Fruit fly (Drosophila melanogaster) whole organism, embryonic: ENCODE data around the gene CG42571.

Experiments
- Ada2b ChIP-seq: fragments of 200-800 bp; sonication (Bioruptor generic); IDR thresholded peaks from 2 replicates; pipeline ENCODE4 v1.3.6; 2022; ENCODE audit warnings: missing biosample characterization, missing genetic modification characterization
- Awh ChIP-seq: fragments of 200-800 bp; sonication (Bioruptor generic); IDR thresholded peaks from 2 replicates; pipeline ENCODE4, ENCODE4 v1.3.6; 2022; ENCODE audit warnings: missing biosample characterization, missing genetic modification characterization
- Blimp-1 ChIP-seq: fragments of 200-800 bp; sonication (Bioruptor generic); optimal IDR thresholded peaks from 3 replicates; lab custom pipeline; 2018; ENCODE audit warnings: missing biosample characterization, missing genetic modification characterization, mild to moderate bottlenecking, moderate library complexity, missing genetic modification reagents
- CG11504 ChIP-seq: fragments of 200-800 bp; sonication (Bioruptor generic); optimal IDR thresholded peaks from 3 replicates; lab custom pipeline; 2019; ENCODE audit warnings: missing biosample characterization, mild to moderate bottlenecking, missing genetic modification characterization, moderate library complexity
- CG11695 ChIP-seq: fragments of 200-800 bp; sonication (Bioruptor generic); IDR thresholded peaks from 3 replicates; pipeline ENCODE4 v1.3.6; 2022; ENCODE audit warnings: missing biosample characterization, missing genetic modification characterization
- CG12219 ChIP-seq: fragments of 200-800 bp; sonication (Bioruptor generic); optimal IDR thresholded peaks from 3 replicates; lab custom pipeline; 2018; ENCODE audit warnings: missing biosample characterization, mild to moderate bottlenecking, missing genetic modification characterization
- CG14050 ChIP-seq: fragments of 200-800 bp; sonication (Bioruptor generic); IDR thresholded peaks from 3 replicates; pipeline ENCODE4 v1.3.6; 2022; ENCODE audit warnings: missing biosample characterization, missing genetic modification characterization
- CG15479 ChIP-seq: fragments of 200-800 bp; sonication (Bioruptor generic); optimal IDR thresholded peaks from 3 replicates; lab custom pipeline; 2019; ENCODE audit warnings: missing biosample characterization, mild to moderate bottlenecking, missing genetic modification characterization, moderate library complexity
- CG15696 ChIP-seq: fragments of 200-800 bp; sonication (Bioruptor generic); optimal IDR thresholded peaks from 2 replicates; lab custom pipeline; 2019; ENCODE audit warnings: missing biosample characterization, mild to moderate bottlenecking, missing genetic modification characterization, moderate library complexity
- CG1603 ChIP-seq: fragments of 200-800 bp; sonication (Bioruptor generic); optimal IDR thresholded peaks from 2 replicates; lab custom pipeline; 2019; ENCODE audit warnings: missing biosample characterization, mild to moderate bottlenecking, missing genetic modification characterization, moderate library complexity
- CG18619 ChIP-seq: fragments of 200-800 bp; sonication (Bioruptor generic); optimal IDR thresholded peaks from 3 replicates; lab custom pipeline; 2017; ENCODE audit warnings: missing biosample characterization, mild to moderate bottlenecking, missing genetic modification characterization
- CG2199 ChIP-seq: fragments of 200-800 bp; sonication (Bioruptor generic); IDR thresholded peaks from 3 replicates; pipeline ENCODE4 v1.3.6; 2022; ENCODE audit warnings: missing biosample characterization, missing genetic modification characterization
- CG34422 ChIP-seq: fragments of 200-800 bp; sonication (Bioruptor generic); IDR thresholded peaks from 3 replicates; pipeline ENCODE4 v1.3.6; 2022; ENCODE audit warnings: missing biosample characterization, missing genetic modification characterization
- CG4360 ChIP-seq: fragments of 200-800 bp; sonication (Bioruptor generic); IDR thresholded peaks from 2 replicates; pipeline ENCODE4 v1.3.6; 2022; ENCODE audit warnings: missing biosample characterization, missing genetic modification characterization
- CG4707 ChIP-seq: fragments of 200-800 bp; sonication (Bioruptor generic); optimal IDR thresholded peaks from 2 replicates; lab custom pipeline; 2018; ENCODE audit warnings: missing biosample characterization, mild to moderate bottlenecking, missing genetic modification characterization, moderate library complexity
- CG5245 ChIP-seq: fragments of 200-800 bp; sonication (Bioruptor generic); optimal IDR thresholded peaks from 3 replicates; lab custom pipeline; 2016; ENCODE audit warnings: missing biosample characterization, missing genetic modification characterization
- CG6683 ChIP-seq: fragments of 200-800 bp; sonication (Bioruptor generic); optimal IDR thresholded peaks from 2 replicates; lab custom pipeline; 2017; ENCODE audit warnings: missing biosample characterization, mild to moderate bottlenecking, missing genetic modification characterization, missing genetic modification reagents
- CG8478 ChIP-seq: fragments of >200 bp; optimal IDR thresholded peaks from 2 replicates; lab custom pipeline; 2018
- D19A ChIP-seq: fragments of 200-800 bp; optimal IDR thresholded peaks from 3 replicates; lab custom pipeline; 2019; ENCODE audit warnings: missing biosample characterization, mild to moderate bottlenecking, missing genetic modification characterization, moderate library complexity
- Dfd ChIP-seq, 2 experiments: fragments of >200 bp; optimal IDR thresholded peaks; 2 replicates each; lab custom pipeline; 2017; ENCODE audit warnings: missing biosample characterization in 2 of 2, missing genetic modification characterization in 2 of 2
- E2f1 ChIP-seq: fragments of 200-800 bp; sonication (Bioruptor generic); IDR thresholded peaks from 2 replicates; pipeline ENCODE4 v1.3.6; 2022; ENCODE audit warnings: missing biosample characterization, missing genetic modification characterization
- Hr3 ChIP-seq: fragments of 200-800 bp; sonication (Bioruptor generic); optimal IDR thresholded peaks from 3 replicates; lab custom pipeline; 2016; ENCODE audit warnings: missing biosample characterization, missing genetic modification characterization
- Hr51 ChIP-seq, 2 experiments: fragments of 200-800 bp; sonication (Bioruptor generic); optimal IDR thresholded peaks; 2 replicates in 1 of 2; 3 replicates in 1 of 2; lab custom pipeline; 2016 to 2018; ENCODE audit warnings: missing biosample characterization in 2 of 2, missing genetic modification characterization in 2 of 2, mild to moderate bottlenecking in 1 of 2, moderate library complexity in 1 of 2
- Jarid2 ChIP-seq: fragments of 200-800 bp; sonication (Bioruptor generic); optimal IDR thresholded peaks from 3 replicates; lab custom pipeline; 2017; ENCODE audit warnings: mild to moderate bottlenecking, missing biosample characterization, missing genetic modification reagents, missing genetic modification characterization
- Kr ChIP-seq: fragments of 200-800 bp; sonication (Bioruptor generic); optimal IDR thresholded peaks from 2 replicates; lab custom pipeline; 2017; ENCODE audit warnings: missing biosample characterization, mild to moderate bottlenecking, missing genetic modification characterization
- Neu2 ChIP-seq: fragments of 200-800 bp; sonication (Bioruptor generic); optimal IDR thresholded peaks from 3 replicates; lab custom pipeline; 2016; ENCODE audit warnings: missing biosample characterization, missing genetic modification characterization, borderline replicate concordance
- Optix ChIP-seq: fragments of 200-800 bp; sonication (Bioruptor generic); IDR thresholded peaks from 3 replicates; pipeline ENCODE4 v1.3.6; 2022; ENCODE audit warnings: missing biosample characterization, missing genetic modification characterization
- Side ChIP-seq: fragments of 200-800 bp; sonication (Bioruptor generic); optimal IDR thresholded peaks from 2 replicates; lab custom pipeline; 2016; ENCODE audit warnings: missing biosample characterization, missing genetic modification characterization
- TFAM ChIP-seq: fragments of 200-800 bp; sonication (Bioruptor generic); optimal IDR thresholded peaks from 2 replicates; lab custom pipeline; 2017; ENCODE audit warnings: missing biosample characterization, missing genetic modification characterization, inconsistent platforms
- Usf ChIP-seq: fragments of 200-800 bp; sonication (Bioruptor generic); optimal IDR thresholded peaks from 2 replicates; lab custom pipeline; 2017; ENCODE audit warnings: missing genotype, missing biosample characterization, missing genetic modification characterization
- ap ChIP-seq: fragments of 200-800 bp; sonication (Bioruptor generic); IDR thresholded peaks from 2 replicates; pipeline ENCODE4 v1.3.6; 2022; ENCODE audit warnings: missing biosample characterization, missing genetic modification characterization
- cas ChIP-seq: fragments of 200-800 bp; sonication (Bioruptor generic); IDR thresholded peaks from 2 replicates; pipeline ENCODE4 v1.3.6; 2022; ENCODE audit warnings: missing biosample characterization, missing genetic modification characterization
- crol ChIP-seq: fragments of 200-800 bp; sonication (Bioruptor generic); IDR thresholded peaks from 2 replicates; pipeline ENCODE4 v1.3.6; 2022; ENCODE audit warnings: missing biosample characterization, missing genetic modification characterization
- dysf ChIP-seq: fragments of 200-800 bp; sonication (Bioruptor generic); IDR thresholded peaks from 3 replicates; pipeline ENCODE4 v1.3.6; 2022; ENCODE audit warnings: missing biosample characterization, missing genetic modification characterization
- eve ChIP-seq, 2 experiments: fragments of >200 bp; optimal IDR thresholded peaks; 2 replicates each; lab custom pipeline; 2017; ENCODE audit warnings: missing biosample characterization in 2 of 2, missing genetic modification characterization in 2 of 2
- fd96Cb ChIP-seq: fragments of 200-800 bp; sonication (Bioruptor generic); optimal IDR thresholded peaks from 2 replicates; lab custom pipeline; 2018; ENCODE audit warnings: missing biosample characterization, mild to moderate bottlenecking, missing genetic modification characterization, moderate library complexity
- fru ChIP-seq: fragments of >200 bp; optimal IDR thresholded peaks from 2 replicates; lab custom pipeline; 2017
- gcm ChIP-seq: fragments of 200-800 bp; sonication (Bioruptor generic); optimal IDR thresholded peaks from 2 replicates; lab custom pipeline; 2019; ENCODE audit warnings: missing biosample characterization, mild to moderate bottlenecking, missing genetic modification characterization, moderate library complexity
- grau ChIP-seq: fragments of 200-800 bp; optimal IDR thresholded peaks from 3 replicates; lab custom pipeline; 2019; ENCODE audit warnings: missing biosample characterization, mild to moderate bottlenecking, missing genetic modification characterization, moderate library complexity
- gsb-n ChIP-seq: fragments of 200-800 bp; sonication (Bioruptor generic); optimal IDR thresholded peaks from 3 replicates; lab custom pipeline; 2018; ENCODE audit warnings: missing biosample characterization, mild to moderate bottlenecking, missing genetic modification characterization
- ham ChIP-seq: fragments of 200-800 bp; sonication (Bioruptor generic); IDR thresholded peaks from 2 replicates; pipeline ENCODE4 v1.3.6; 2022; ENCODE audit warnings: missing biosample characterization, missing genetic modification characterization
- hkb ChIP-seq, 2 experiments: fragments of 200-800 bp in 1 of 2; fragments of >200 bp in 1 of 2; sonication (Bioruptor generic) in 1 of 2; IDR thresholded peaks in 1 of 2; optimal IDR thresholded peaks in 1 of 2; 2 replicates each; pipeline versions ENCODE4 v1.3.6 to Lab custom; 2017 to 2022; ENCODE audit warnings: missing biosample characterization in 1 of 2, missing genetic modification characterization in 1 of 2
- ro ChIP-seq: fragments of 200-800 bp; sonication (Bioruptor generic); IDR thresholded peaks from 2 replicates; pipeline ENCODE4 v1.3.6; 2022; ENCODE audit warnings: missing biosample characterization, missing genetic modification characterization
- schlank ChIP-seq: fragments of 200-800 bp; sonication (Bioruptor generic); optimal IDR thresholded peaks from 2 replicates; lab custom pipeline; 2018; ENCODE audit warnings: missing biosample characterization, mild to moderate bottlenecking, missing genetic modification characterization
- sens ChIP-seq: fragments of 200-800 bp; sonication (Bioruptor generic); peaks from one replicate; lab custom pipeline; 2016; ENCODE audit warnings: missing biosample characterization, missing genetic modification characterization
- sisA ChIP-seq: fragments of 200-800 bp; sonication (Bioruptor generic); IDR thresholded peaks from 2 replicates; pipeline ENCODE4 v1.3.6; 2022; ENCODE audit warnings: missing biosample characterization, missing genetic modification characterization
- sqz ChIP-seq: fragments of 200-800 bp; sonication (Bioruptor generic); optimal IDR thresholded peaks from 3 replicates; lab custom pipeline; 2018; ENCODE audit warnings: missing biosample characterization, mild to moderate bottlenecking, missing genetic modification characterization
- twi ChIP-seq: fragments of 200-800 bp; optimal IDR thresholded peaks from 2 replicates; lab custom pipeline; 2019; ENCODE audit warnings: missing biosample characterization, mild to moderate bottlenecking, missing genetic modification characterization, moderate library complexity
- vvl ChIP-seq: fragments of 200-800 bp; sonication (Bioruptor generic); IDR thresholded peaks from 2 replicates; pipeline ENCODE4 v1.3.6; 2022; ENCODE audit warnings: missing biosample characterization, missing genetic modification characterization

CG42571 gene

DNA sequence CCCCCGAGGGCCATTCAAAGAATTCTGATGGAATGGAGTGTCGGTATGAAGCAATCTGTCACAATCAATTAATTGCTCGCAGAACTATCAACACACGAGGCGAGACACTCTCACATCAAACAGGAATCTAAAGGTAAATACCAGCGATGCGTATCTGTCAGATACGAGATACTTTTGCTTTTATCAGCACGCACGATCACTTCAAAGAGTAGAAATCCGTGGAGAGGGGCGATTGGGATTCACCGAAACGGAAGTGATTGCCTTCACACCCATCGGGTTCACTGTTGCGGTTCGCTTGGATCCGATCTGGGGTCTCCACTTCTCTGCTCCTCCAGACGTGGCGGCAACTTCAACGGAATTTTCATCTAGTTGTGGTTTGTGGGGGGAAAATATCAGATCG lies 38.9 kb downstream of the CG42571 start (continued):
- TF ChIP-seq CG2199 (GFP tag; lab: Robert Waterston, UW): 0 out of 3 replicates have a peak, but pooled peaks have one; percentile 53
- TF ChIP-seq D19A (tag; lab: Kevin White, UChicago): no peak
- peak; percentile 2 for TF ChIP-seq hkb (optimal IDR thresholded peaks at IDR 0.05; lab: Kevin White, UChicago)
- no peak for TF ChIP-seq hkb (GFP tag; IDR thresholded peaks at IDR 0.05; lab: Robert Waterston, UW)
- TF ChIP-seq Neu2 (GFP tag; lab: Kevin White, UChicago): no peak
- peak; percentile 4 for TF ChIP-seq CG1603 (tag; lab: Kevin White, UChicago)
- TF ChIP-seq, all 482 proteins: peak for 10

DNA sequence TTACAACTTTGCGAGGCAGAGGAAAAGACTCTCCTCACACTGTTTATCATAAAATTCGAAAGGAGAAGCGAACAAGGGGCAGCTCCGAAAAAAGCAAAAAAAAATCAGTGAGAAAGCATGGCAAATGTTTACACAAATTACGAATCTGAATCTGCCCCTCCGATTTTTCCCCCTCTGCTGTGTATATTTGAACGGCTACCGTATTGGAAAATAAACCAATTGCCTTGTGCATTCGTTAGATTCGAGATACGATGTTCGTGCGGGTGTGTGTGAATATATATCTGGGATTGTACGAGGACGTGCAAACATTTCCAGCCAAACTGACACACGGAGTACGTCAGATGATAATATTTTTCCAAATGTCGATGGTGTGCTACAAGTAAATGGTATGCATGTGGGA lies 41.6 kb downstream of the CG42571 start:
- TF ChIP-seq sens (GFP tag; lab: Kevin White, UChicago) (peak; percentile 68), dysf (GFP tag; lab: Robert Waterston, UW) (no peak), eve (GFP tag; optimal IDR thresholded peaks at IDR 0.05; lab: Kevin White, UChicago) (peak in 1 of 2 experiments; percentile 20), sisA (no peak), Hr3 (GFP tag; lab: Kevin White, UChicago) (no peak), CG2199 (GFP tag; lab: Robert Waterston, UW) (peak; percentile 44; the same call in 1 of the 3 replicates), CG15479 (GFP tag; lab: Kevin White, UChicago) (peak; percentile 24), Usf (GFP tag; lab: Kevin White, UChicago) (no peak), twi (peak; percentile 57), CG15696 (peak; percentile 4), crol (GFP tag; lab: Robert Waterston, UW) (0 out of 2 replicates have a peak, but pooled peaks have one; percentile 27)

DNA sequence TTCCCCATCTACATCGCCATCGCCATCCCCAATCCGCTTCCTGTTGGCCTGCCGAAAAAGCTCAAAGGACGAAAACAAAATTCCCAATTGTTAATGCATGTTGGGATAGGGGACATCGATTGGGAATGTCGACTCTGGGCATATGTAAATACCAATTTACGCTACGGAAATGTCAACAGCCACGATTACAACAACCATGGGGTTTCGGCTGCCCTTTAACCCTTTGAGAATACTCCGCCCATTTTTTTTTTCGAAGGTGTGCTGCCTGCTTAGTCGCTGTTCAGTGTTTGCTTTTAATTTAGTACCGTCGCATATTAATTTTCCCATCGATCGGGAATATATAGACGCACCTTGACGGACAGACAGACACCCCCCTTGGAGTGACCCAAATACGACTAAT lies 42.4 kb downstream of the CG42571 start:
- no peak for TF ChIP-seq fd96Cb
- TF ChIP-seq Ada2b (GFP tag; lab: Robert Waterston, UW): no peak
- no peak for TF ChIP-seq Blimp-1 (GFP tag; lab: Kevin White, UChicago)
- TF ChIP-seq ro (GFP tag; lab: Robert Waterston, UW): no peak
- TF ChIP-seq schlank: no peak
- no peak for TF ChIP-seq CG5245 (GFP tag; lab: Kevin White, UChicago)
- TF ChIP-seq ham (GFP tag; lab: Robert Waterston, UW): no peak
- no peak for TF ChIP-seq CG11504 (tag; lab: Kevin White, UChicago)
- TF ChIP-seq sqz: peak; percentile 20
- TF ChIP-seq CG34422 (GFP tag; lab: Robert Waterston, UW): no peak
- TF ChIP-seq Awh: 0 out of 2 replicates have a peak, but pooled peaks have one; percentile 24
- TF ChIP-seq vvl: 0 out of 2 replicates have a peak, but pooled peaks have one; percentile 26
- no peak for TF ChIP-seq Hr51 (GFP tag; optimal IDR thresholded peaks at IDR 0.05; lab: Kevin White, UChicago)
- no peak for TF ChIP-seq CG4707 (GFP tag; lab: Kevin White, UChicago)
- no peak for TF ChIP-seq cas
- TF ChIP-seq TFAM: no peak
- TF ChIP-seq CG18619 (GFP tag; lab: Kevin White, UChicago): no peak
- no peak for TF ChIP-seq CG6683 (GFP tag; lab: Kevin White, UChicago)
- peak; percentile 82 for TF ChIP-seq Kr (GFP tag; lab: Kevin White, UChicago)
- no peak for TF ChIP-seq E2f1 (GFP tag; lab: Robert Waterston, UW)
- no peak for TF ChIP-seq grau (tag; lab: Kevin White, UChicago)
- no peak for TF ChIP-seq Dfd (GFP tag; optimal IDR thresholded peaks at IDR 0.05; lab: Kevin White, UChicago)
- no peak for TF ChIP-seq CG12219
- no peak for TF ChIP-seq ap (GFP tag; lab: Robert Waterston, UW)
- TF ChIP-seq Side: no peak
- TF ChIP-seq fru (lab: Kevin White, UChicago): no peak
- TF ChIP-seq Jarid2 (GFP tag; lab: Kevin White, UChicago): no peak
- TF ChIP-seq CG8478 (lab: Kevin White, UChicago): no peak
- no peak for TF ChIP-seq CG11695 (GFP tag; lab: Robert Waterston, UW)
- peak; percentile 74 for TF ChIP-seq CG4360 (GFP tag; lab: Robert Waterston, UW)
- TF ChIP-seq gsb-n (tag; lab: Kevin White, UChicago): peak; percentile 52
- TF ChIP-seq CG14050 (GFP tag; lab: Robert Waterston, UW): no peak
- no peak for TF ChIP-seq Optix
- no peak for TF ChIP-seq gcm (GFP tag; lab: Kevin White, UChicago)
